Worm (Caenorhabditis elegans) whole organism, L3 larva: ENCODE data around the gene E02C12.12.

Experiments used
- R02D3.7 ChIP-seq: fragments of 150-350 bp; optimal IDR thresholded peaks from 2 replicates; lab custom pipeline; 2014; ENCODE audit warnings: missing biosample characterization, missing genetic modification characterization
- aly-2 ChIP-seq: fragments of 150-350 bp; optimal IDR thresholded peaks from 2 replicates; lab custom pipeline; 2014; ENCODE audit warnings: missing biosample characterization, missing genetic modification characterization
- ama-1 ChIP-seq: fragments of 150-350 bp; optimal IDR thresholded peaks from 2 replicates; lab custom pipeline; 2018
- ceh-16 ChIP-seq: sonication (generic microtip); optimal IDR thresholded peaks from 2 replicates; lab custom pipeline; 2017; ENCODE audit warnings: missing biosample characterization, missing genetic modification characterization
- ceh-28 ChIP-seq: fragments of 150-350 bp; optimal IDR thresholded peaks from 2 replicates; lab custom pipeline; 2014; ENCODE audit warnings: missing biosample characterization, missing genetic modification reagents, missing genetic modification characterization
- ceh-82 ChIP-seq: fragments of 150-350 bp; optimal IDR thresholded peaks from 2 replicates; lab custom pipeline; 2014; ENCODE audit warnings: missing biosample characterization, missing genetic modification characterization
- ceh-9 ChIP-seq: sonication (generic microtip); optimal IDR thresholded peaks from 2 replicates; lab custom pipeline; 2018; ENCODE audit warnings: missing biosample characterization, missing genetic modification characterization
- egl-27 ChIP-seq: sonication (generic microtip); optimal IDR thresholded peaks from 4 replicates; lab custom pipeline; 2017; ENCODE audit warnings: missing biosample characterization, missing genetic modification reagents, missing genetic modification characterization
- egl-5 ChIP-seq: fragments of 150-350 bp; optimal IDR thresholded peaks from 2 replicates; lab custom pipeline; 2017; ENCODE audit warnings: missing biosample characterization, missing genetic modification reagents, missing genetic modification characterization, inconsistent platforms
- elt-1 ChIP-seq: fragments of 150-350 bp; optimal IDR thresholded peaks from 2 replicates; lab custom pipeline; 2014; ENCODE audit warnings: missing biosample characterization, missing genetic modification characterization
- elt-3 ChIP-seq, 3 experiments: fragments of 150-350 bp in 1 of 3; sonication (generic microtip) in 2 of 3; optimal IDR thresholded peaks; 2 replicates in 2 of 3; 4 replicates in 1 of 3; lab custom pipeline; 2014 to 2017; ENCODE audit warnings: missing biosample characterization in 3 of 3, missing genetic modification characterization in 3 of 3
- eor-1 ChIP-seq, 2 experiments: fragments of 150-350 bp; optimal IDR thresholded peaks; 2 replicates each; lab custom pipeline; 2014 to 2018; ENCODE audit warnings: missing biosample characterization in 2 of 2, missing genetic modification characterization in 2 of 2
- fkh-10 ChIP-seq: sonication (generic microtip); optimal IDR thresholded peaks from 2 replicates; lab custom pipeline; 2017; ENCODE audit warnings: missing biosample characterization, missing genetic modification reagents, missing genetic modification characterization
- fkh-2 ChIP-seq: fragments of 150-350 bp; optimal IDR thresholded peaks from 2 replicates; lab custom pipeline; 2014; ENCODE audit warnings: missing biosample characterization, missing genetic modification reagents, missing genetic modification characterization
- fos-1 ChIP-seq: fragments of 150-350 bp; optimal IDR thresholded peaks from 2 replicates; lab custom pipeline; 2014; ENCODE audit warnings: missing biosample characterization, missing genetic modification characterization
- hmg-11 ChIP-seq: sonication (generic microtip); optimal IDR thresholded peaks from 2 replicates; lab custom pipeline; 2016; ENCODE audit warnings: missing genetic modification characterization, missing compliant biosample characterization
- jun-1 ChIP-seq: fragments of 150-350 bp; optimal IDR thresholded peaks from 2 replicates; lab custom pipeline; 2014; ENCODE audit warnings: missing biosample characterization, missing genetic modification reagents, missing genetic modification characterization
- lin-15B ChIP-seq: fragments of 150-350 bp; optimal IDR thresholded peaks from 2 replicates; lab custom pipeline; 2014; ENCODE audit warnings: missing biosample characterization, missing genetic modification characterization
- lin-39 ChIP-seq: fragments of 150-350 bp; optimal IDR thresholded peaks from 2 replicates; lab custom pipeline; 2018; ENCODE audit warnings: missing biosample characterization, missing genetic modification reagents, missing genetic modification characterization
- mdl-1 ChIP-seq: fragments of 150-350 bp; optimal IDR thresholded peaks from 2 replicates; lab custom pipeline; 2014; ENCODE audit warnings: missing biosample characterization, missing genetic modification characterization
- mml-1 ChIP-seq: fragments of 150-350 bp; sonication (generic microtip); optimal IDR thresholded peaks from 3 replicates; lab custom pipeline; 2014; ENCODE audit warnings: missing biosample characterization, missing genetic modification characterization
- nfya-1 ChIP-seq: sonication (generic microtip); optimal IDR thresholded peaks from 2 replicates; lab custom pipeline; 2017; ENCODE audit warnings: missing genetic modification characterization, mild to moderate bottlenecking, missing compliant biosample characterization, antibody characterized with exemption, moderate library complexity; ENCODE audit not compliant: insufficient read depth
- nhr-11 ChIP-seq: fragments of 150-350 bp; optimal IDR thresholded peaks from 2 replicates; lab custom pipeline; 2014; ENCODE audit warnings: missing biosample characterization, missing genetic modification characterization
- nhr-12 ChIP-seq: fragments of 150-350 bp; optimal IDR thresholded peaks from 2 replicates; lab custom pipeline; 2014; ENCODE audit warnings: missing biosample characterization, missing genetic modification characterization
- nhr-23 ChIP-seq: fragments of 150-350 bp; optimal IDR thresholded peaks from 2 replicates; lab custom pipeline; 2014; ENCODE audit warnings: missing biosample characterization, missing genetic modification reagents, missing genetic modification characterization
- nhr-237 ChIP-seq: fragments of 150-350 bp; optimal IDR thresholded peaks from 2 replicates; lab custom pipeline; 2014; ENCODE audit warnings: missing biosample characterization, missing genetic modification characterization
- nhr-25 ChIP-seq: sonication (generic microtip); optimal IDR thresholded peaks from 2 replicates; lab custom pipeline; 2017; ENCODE audit warnings: missing biosample characterization, missing genetic modification characterization
- nhr-28 ChIP-seq: fragments of 150-350 bp; optimal IDR thresholded peaks from 2 replicates; lab custom pipeline; 2014; ENCODE audit warnings: missing biosample characterization, missing genetic modification characterization
- nhr-43 ChIP-seq: sonication (generic microtip); optimal IDR thresholded peaks from 2 replicates; lab custom pipeline; 2016; ENCODE audit warnings: mild to moderate bottlenecking, missing genetic modification characterization, missing compliant biosample characterization; ENCODE audit not compliant: poor library complexity, severe bottlenecking
- nhr-67 ChIP-seq: fragments of 150-350 bp; optimal IDR thresholded peaks from 2 replicates; lab custom pipeline; 2014; ENCODE audit warnings: missing biosample characterization, missing genetic modification characterization
- nhr-77 ChIP-seq: fragments of 150-350 bp; optimal IDR thresholded peaks from 2 replicates; lab custom pipeline; 2014; ENCODE audit warnings: missing biosample characterization, missing genetic modification characterization
- pha-4 ChIP-seq: fragments of 150-350 bp; optimal IDR thresholded peaks from 2 replicates; lab custom pipeline; 2014; ENCODE audit warnings: missing biosample characterization, missing genetic modification reagents, missing genetic modification characterization
- pqm-1 ChIP-seq: fragments of 150-350 bp; optimal IDR thresholded peaks from 2 replicates; lab custom pipeline; 2017; ENCODE audit warnings: missing biosample characterization, missing genetic modification characterization, inconsistent platforms
- skn-1 ChIP-seq: fragments of 150-350 bp; optimal IDR thresholded peaks from 2 replicates; lab custom pipeline; 2014; ENCODE audit warnings: missing biosample characterization, missing genetic modification characterization
- snpc-4 ChIP-seq: fragments of 150-350 bp; optimal IDR thresholded peaks from 2 replicates; lab custom pipeline; 2014; ENCODE audit warnings: missing biosample characterization, missing genetic modification characterization
- tbx-2 ChIP-seq: sonication (generic microtip); optimal IDR thresholded peaks from 2 replicates; lab custom pipeline; 2016; ENCODE audit warnings: mild to moderate bottlenecking, missing genetic modification characterization, missing compliant biosample characterization
- unc-39 ChIP-seq: sonication (generic microtip); optimal IDR thresholded peaks from 4 replicates; lab custom pipeline; 2017; ENCODE audit warnings: missing biosample characterization, missing genetic modification characterization
- unc-62 ChIP-seq: fragments of 150-350 bp; sonication (generic microtip); optimal IDR thresholded peaks from 4 replicates; lab custom pipeline; 2014; ENCODE audit warnings: missing biosample characterization, missing genetic modification reagents, missing genetic modification characterization
- zag-1 ChIP-seq: fragments of 150-350 bp; optimal IDR thresholded peaks from 2 replicates; lab custom pipeline; 2014; ENCODE audit warnings: missing biosample characterization, missing genetic modification characterization
- ztf-11 ChIP-seq: fragments of 150-350 bp; optimal IDR thresholded peaks from 2 replicates; lab custom pipeline; 2014; ENCODE audit warnings: missing biosample characterization, missing genetic modification characterization
- ztf-4 ChIP-seq: fragments of 150-350 bp; optimal IDR thresholded peaks from 2 replicates; lab custom pipeline; 2014; ENCODE audit warnings: missing biosample characterization, missing genetic modification characterization

E02C12.12 gene

DNA sequence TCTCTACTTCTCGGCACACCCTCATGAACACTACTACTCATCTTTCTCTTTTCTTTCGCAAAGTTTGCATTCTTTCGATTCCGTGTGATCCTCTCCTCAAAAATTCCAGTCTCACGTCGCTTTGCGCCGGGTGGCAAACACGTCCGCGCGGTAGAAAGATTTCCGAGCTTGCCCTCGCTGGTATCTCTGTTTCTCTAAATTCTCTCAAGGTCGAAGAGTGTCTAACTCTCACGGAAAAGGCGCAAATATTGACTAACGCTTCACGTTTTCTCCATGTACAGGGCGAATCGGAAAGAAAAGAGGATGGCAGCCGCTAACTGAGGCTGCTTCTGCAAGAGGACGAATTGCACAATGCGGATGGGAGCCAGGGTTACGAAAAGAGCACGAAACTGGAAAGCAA, 40.6 kb upstream of the E02C12.12 start:
- no peak for TF ChIP-seq nhr-23 (tag; lab: Kevin White, UChicago)
- TF ChIP-seq nfya-1, result peak; percentile 15
- no peak for TF ChIP-seq nhr-28 (tag; lab: Kevin White, UChicago)
- TF ChIP-seq hmg-11 (tag; lab: Kevin White, UChicago), result peak; percentile 54
- peak; percentile 30 for TF ChIP-seq pha-4 (tag; lab: Kevin White, UChicago)
- peak; percentile 40 for TF ChIP-seq nhr-25 (tag; lab: Kevin White, UChicago)

DNA sequence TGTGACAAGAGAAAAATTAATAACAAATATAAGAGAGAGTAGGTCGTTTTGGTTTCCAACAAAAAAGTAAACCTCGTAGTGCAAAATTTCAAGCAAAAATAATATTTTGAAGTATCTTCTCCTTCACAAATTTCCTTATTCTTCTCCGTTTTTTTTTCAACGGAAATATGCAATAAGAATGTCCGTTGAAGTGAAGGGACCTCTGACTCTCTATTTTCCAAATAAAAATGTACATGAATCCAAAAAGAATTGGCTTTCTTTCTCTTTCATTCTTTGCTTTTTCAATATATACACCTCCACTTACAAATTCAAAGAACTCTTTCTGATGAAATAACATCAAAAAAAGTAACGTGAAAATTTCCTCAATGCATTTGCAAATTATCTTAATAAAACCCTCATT, 34.5 kb upstream of the E02C12.12 start, which contains the start of gene F36D4.1:
F36D4.1 (plus strand) TSS at position 301 of the 400 bp plus-strand sequence.
- TF ChIP-seq nhr-11, result no peak
- no peak for TF ChIP-seq lin-39
- no peak for TF ChIP-seq eor-1 (tag; optimal IDR thresholded peaks at IDR 0.05; lab: Kevin White, UChicago)
- TF ChIP-seq ama-1 (lab: Kevin White, UChicago), result no peak
- TF ChIP-seq egl-5 (tag; lab: Kevin White, UChicago), result no peak
- no peak for TF ChIP-seq fkh-10 (GFP tag; lab: Kevin White, UChicago)
- TF ChIP-seq elt-3 (tag; optimal IDR thresholded peaks at IDR 0.05; lab: Kevin White, UChicago), result no peak
- TF ChIP-seq ztf-4 (tag; lab: Kevin White, UChicago), result no peak
- no peak for TF ChIP-seq nhr-77 (tag; lab: Kevin White, UChicago)
- no peak for TF ChIP-seq tbx-2 (tag; lab: Kevin White, UChicago)
- TF ChIP-seq zag-1 (tag; lab: Kevin White, UChicago), result no peak
- TF ChIP-seq jun-1, result no peak
- no peak for TF ChIP-seq unc-62 (GFP tag; lab: Kevin White, UChicago)
- no peak for TF ChIP-seq nhr-43 (tag; lab: Kevin White, UChicago)
- TF ChIP-seq fkh-2 (tag; lab: Kevin White, UChicago), result no peak
- no peak for TF ChIP-seq nfya-1

DNA sequence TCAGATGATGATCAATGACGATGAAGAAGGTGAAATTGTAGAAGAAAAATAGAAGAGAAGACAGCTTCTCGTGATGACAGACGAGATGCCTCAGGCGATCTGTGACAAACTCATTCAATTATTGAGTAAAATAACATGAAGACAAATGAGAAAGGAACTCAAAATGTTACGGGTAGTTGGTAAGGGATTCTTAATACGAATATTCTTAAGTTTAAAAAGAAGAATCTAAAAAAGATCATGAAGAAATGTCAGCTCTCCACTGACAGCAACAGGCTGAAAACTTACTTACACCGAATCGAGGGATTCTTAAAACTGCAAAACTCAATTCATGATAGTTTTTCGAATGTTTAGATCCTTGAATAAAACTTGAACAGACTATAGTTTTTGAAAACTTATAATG, 32.4 kb upstream of the E02C12.12 start, which contains the start of gene F36D4.4:
F36D4.4 (minus strand) TSS at position 101 of the 400 bp plus-strand sequence.
- TF ChIP-seq skn-1 (tag; lab: Kevin White, UChicago), result no peak
- no peak for TF ChIP-seq nhr-67
- no peak for TF ChIP-seq ceh-82 (tag; lab: Kevin White, UChicago)
- TF ChIP-seq egl-27 (tag; lab: Kevin White, UChicago), result no peak
- TF ChIP-seq mdl-1 (tag; lab: Kevin White, UChicago), result no peak
- TF ChIP-seq mml-1 (tag; lab: Kevin White, UChicago), result no peak
- TF ChIP-seq unc-39 (tag; lab: Kevin White, UChicago), result no peak
- TF ChIP-seq ama-1 (lab: Kevin White, UChicago), result no peak
- no peak for TF ChIP-seq nhr-77 (tag; lab: Kevin White, UChicago)
- TF ChIP-seq elt-1 (tag; lab: Kevin White, UChicago), result no peak
- TF ChIP-seq eor-1 (tag; optimal IDR thresholded peaks at IDR 0.05; lab: Kevin White, UChicago), result no peak
- TF ChIP-seq nhr-12 (tag; lab: Kevin White, UChicago), result no peak
- no peak for TF ChIP-seq nhr-23 (tag; lab: Kevin White, UChicago)
- TF ChIP-seq ceh-28 (tag; lab: Kevin White, UChicago), result no peak
- no peak for TF ChIP-seq ceh-9 (tag; lab: Kevin White, UChicago)
- TF ChIP-seq elt-3 (tag; optimal IDR thresholded peaks at IDR 0.05; lab: Kevin White, UChicago), result no peak

DNA sequence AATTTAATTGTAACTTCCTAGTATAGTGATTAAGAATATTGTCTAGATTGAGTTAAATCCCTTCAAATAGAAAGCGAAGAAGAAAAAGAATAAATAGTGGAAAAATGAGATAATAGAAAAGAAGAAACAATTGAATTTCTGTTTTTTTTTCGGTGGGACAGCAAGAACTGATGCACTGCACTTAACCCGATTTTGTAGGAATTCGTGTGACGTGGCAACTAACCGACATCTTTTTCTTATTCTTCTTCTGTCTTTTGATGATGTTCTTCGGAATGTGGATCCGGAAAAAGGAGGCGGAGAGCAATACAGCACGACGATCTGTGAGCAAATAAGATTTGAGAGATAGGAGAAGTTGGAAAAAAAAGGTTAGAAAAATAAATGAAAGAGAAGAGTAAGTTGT, 26.8 kb upstream of the E02C12.12 start:
- TF ChIP-seq fkh-10 (GFP tag; lab: Kevin White, UChicago), result peak; percentile 42
- no peak for TF ChIP-seq aly-2 (tag; lab: Kevin White, UChicago)

DNA sequence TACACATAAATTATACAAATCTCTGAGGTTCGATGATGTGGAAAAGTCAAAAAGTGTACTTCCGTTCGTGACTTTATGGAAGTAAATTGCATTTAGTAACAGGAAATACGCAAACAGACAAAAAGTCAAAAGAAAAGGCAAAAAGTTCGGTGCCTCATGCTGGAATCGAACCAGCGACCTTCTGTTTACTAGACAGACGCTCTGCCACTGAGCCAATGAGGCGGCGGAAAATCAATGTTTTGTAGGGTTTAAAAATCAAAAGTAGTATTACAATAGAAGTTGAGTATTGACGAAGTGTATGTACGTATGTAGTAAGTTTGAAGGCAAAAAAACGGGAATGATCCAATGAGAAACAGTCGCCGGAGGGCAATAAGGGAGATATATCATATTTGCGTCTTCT, 24.8 kb upstream of the E02C12.12 start:
- TF ChIP-seq ztf-11 (tag; lab: Kevin White, UChicago) (no peak), zag-1 (tag; lab: Kevin White, UChicago) (no peak), elt-3 (tag; optimal IDR thresholded peaks at IDR 0.05; lab: Kevin White, UChicago) (no peak), mdl-1 (tag; lab: Kevin White, UChicago) (no peak), nhr-12 (tag; lab: Kevin White, UChicago) (no peak), nfya-1 (peak; percentile 8), pqm-1 (tag; lab: Kevin White, UChicago) (peak; percentile 55), snpc-4 (no peak), fos-1 (no peak), lin-15B (no peak), nhr-67 (no peak), nhr-77 (tag; lab: Kevin White, UChicago) (no peak), ama-1 (lab: Kevin White, UChicago) (no peak), nhr-43 (tag; lab: Kevin White, UChicago) (no peak), unc-62 (GFP tag; lab: Kevin White, UChicago) (no peak), aly-2 (tag; lab: Kevin White, UChicago) (no peak), pha-4 (tag; lab: Kevin White, UChicago) (peak; percentile 61), ceh-16 (tag; lab: Kevin White, UChicago) (no peak), nhr-237 (no peak), R02D3.7 (tag; lab: Kevin White, UChicago) (no peak)
